Worm (Caenorhabditis elegans): ENCODE results near the gene atrn-1.

- no peak for TF ChIP-seq nfyb-1 (GFP tag; IDR thresholded peaks at IDR 0.05)
- TF ChIP-seq attf-6 (GFP tag; IDR thresholded peaks at IDR 0.05) = no peak
- no peak for TF ChIP-seq ceh-100 (GFP tag; IDR thresholded peaks at IDR 0.05)
Observed at ce11 chrX:14724935-14725334, 13.6 kb downstream of the atrn-1 start.

Measured in whole organism, young adult.